Worm (Caenorhabditis elegans) whole organism, young adult: ENCODE measurements around the gene dph-5.
A peak's percentile ranks its signal among the peaks of the same experiment; 100 is the strongest.

Source experiments
- B0035.1 ChIP-seq: sonication (generic microtip); optimal IDR thresholded peaks from 2 replicates; lab custom pipeline; 2016; ENCODE audit warnings: missing genetic modification characterization, mild to moderate bottlenecking, missing compliant biosample characterization, missing genotype, missing genetic modification reagents
- B0261.1 ChIP-seq: sonication (generic microtip); optimal IDR thresholded peaks from 2 replicates; lab custom pipeline; 2016; ENCODE audit warnings: mild to moderate bottlenecking, missing genetic modification characterization, moderate library complexity, missing compliant biosample characterization
- K12H6.12 ChIP-seq: fragments of 200-800 bp; sonication (Bioruptor generic); optimal IDR thresholded peaks from 2 replicates; lab custom pipeline; 2018; ENCODE audit warnings: mild to moderate bottlenecking, missing genetic modification characterization, missing compliant biosample characterization
- T07F8.4 ChIP-seq: sonication (generic microtip); optimal IDR thresholded peaks from 2 replicates; lab custom pipeline; 2016; ENCODE audit warnings: mild to moderate bottlenecking, missing genetic modification characterization, moderate library complexity, missing compliant biosample characterization
- Y56A3A.18 ChIP-seq: fragments of 200-800 bp; sonication (Bioruptor generic); IDR thresholded peaks from 2 replicates; pipeline ENCODE4 v1.3.6; 2022; ENCODE audit warnings: missing genetic modification reagents, missing genetic modification characterization, missing compliant biosample characterization
- Y95B8A.8 ChIP-seq: fragments of 200-800 bp; sonication (Bioruptor generic); IDR thresholded peaks from 2 replicates; pipeline ENCODE4 v1.3.6; 2022; ENCODE audit warnings: missing genetic modification reagents, missing genetic modification characterization, missing compliant biosample characterization
- ZK185.1 ChIP-seq: sonication (generic microtip); optimal IDR thresholded peaks from 2 replicates; lab custom pipeline; 2016; ENCODE audit warnings: mild to moderate bottlenecking, missing genetic modification characterization, missing compliant biosample characterization; ENCODE audit not compliant: poor library complexity, severe bottlenecking
- ama-1 ChIP-seq, 3 experiments: fragments of 150-350 bp in 1 of 3; sonication (generic microtip) in 2 of 3; optimal IDR thresholded peaks; 2 replicates each; lab custom pipeline; 2014 to 2018; ENCODE audit warnings: missing biosample characterization in 2 of 3, missing genetic modification characterization in 2 of 3, missing genetic modification reagents in 2 of 3
- aptf-2 ChIP-seq: fragments of 200-800 bp; sonication (Bioruptor generic); conservative IDR thresholded peaks from 2 replicates; pipeline ENCODE4 v1.3.6; 2022; ENCODE audit warnings: missing genetic modification reagents, missing genetic modification characterization, missing compliant biosample characterization
- athp-1 ChIP-seq: sonication (generic microtip); optimal IDR thresholded peaks from 2 replicates; lab custom pipeline; 2017; ENCODE audit warnings: mild to moderate bottlenecking, missing genetic modification characterization, missing compliant biosample characterization
- attf-5 ChIP-seq: fragments of 200-800 bp; sonication (Bioruptor generic); optimal IDR thresholded peaks from 2 replicates; lab custom pipeline; 2018; ENCODE audit warnings: mild to moderate bottlenecking, missing genetic modification characterization, missing compliant biosample characterization
- attf-6 ChIP-seq: fragments of 200-800 bp; sonication (Bioruptor generic); IDR thresholded peaks from 2 replicates; pipeline ENCODE4 v1.3.6; 2022; ENCODE audit warnings: missing genetic modification reagents, missing genetic modification characterization, missing compliant biosample characterization
- ceh-27 ChIP-seq: fragments of 200-800 bp; sonication (Bioruptor generic); optimal IDR thresholded peaks from 2 replicates; lab custom pipeline; 2018; ENCODE audit warnings: mild to moderate bottlenecking, missing genetic modification characterization, moderate library complexity, missing compliant biosample characterization
- ceh-40 ChIP-seq: fragments of 200-800 bp; sonication (Bioruptor generic); IDR thresholded peaks from 2 replicates; pipeline ENCODE4 v1.3.6; 2022; ENCODE audit warnings: missing genetic modification characterization, missing compliant biosample characterization
- ceh-91 ChIP-seq: fragments of 200-800 bp; sonication (Bioruptor generic); IDR thresholded peaks from 2 replicates; pipeline ENCODE4 v1.3.6; 2022; ENCODE audit warnings: missing genetic modification reagents, missing genetic modification characterization, missing compliant biosample characterization
- dox-1 ChIP-seq: fragments of 200-800 bp; sonication (Bioruptor generic); IDR thresholded peaks from 2 replicates; pipeline ENCODE4 v1.3.6; 2022; ENCODE audit warnings: missing genetic modification reagents, missing genetic modification characterization, missing compliant biosample characterization
- efl-1 ChIP-seq: fragments of 150-350 bp; optimal IDR thresholded peaks from 2 replicates; lab custom pipeline; 2014; ENCODE audit warnings: missing biosample characterization, missing genetic modification reagents, missing genetic modification characterization
- hlh-12 ChIP-seq: sonication (generic microtip); optimal IDR thresholded peaks from 2 replicates; lab custom pipeline; 2016; ENCODE audit warnings: missing genetic modification characterization, missing compliant biosample characterization
- hmg-1.2 ChIP-seq: fragments of 200-800 bp; sonication (Bioruptor generic); IDR thresholded peaks from 2 replicates; pipeline ENCODE4 v1.3.6; 2022; ENCODE audit warnings: missing genetic modification reagents, missing genetic modification characterization, missing compliant biosample characterization
- hmg-20 ChIP-seq: fragments of 200-800 bp; sonication (Bioruptor generic); IDR thresholded peaks from 2 replicates; pipeline ENCODE4 v1.3.6; 2022; ENCODE audit warnings: missing genetic modification reagents, missing genetic modification characterization, missing compliant biosample characterization
- hsf-1 ChIP-seq: fragments of 200-800 bp; sonication (Bioruptor generic); IDR thresholded peaks from 2 replicates; pipeline ENCODE4 v1.3.6; 2022; ENCODE audit warnings: missing genetic modification reagents, missing genetic modification characterization, missing compliant biosample characterization
- lin-26 ChIP-seq: fragments of 200-800 bp; sonication (Bioruptor generic); IDR thresholded peaks from 2 replicates; pipeline ENCODE4 v1.3.6; 2022; ENCODE audit warnings: missing genetic modification reagents, missing genetic modification characterization, missing compliant biosample characterization
- lin-54 ChIP-seq: fragments of 200-800 bp; sonication (Bioruptor generic); optimal IDR thresholded peaks from 2 replicates; lab custom pipeline; 2018; ENCODE audit warnings: mild to moderate bottlenecking, missing genetic modification characterization, missing compliant biosample characterization
- lsy-27 ChIP-seq: sonication (generic microtip); optimal IDR thresholded peaks from 2 replicates; lab custom pipeline; 2017; ENCODE audit warnings: missing genetic modification characterization, mild to moderate bottlenecking, missing compliant biosample characterization, antibody characterized with exemption, missing genotype, borderline replicate concordance; ENCODE audit not compliant: insufficient read depth
- madf-3 ChIP-seq: fragments of 200-800 bp; sonication (Bioruptor generic); IDR thresholded peaks from 2 replicates; pipeline ENCODE4 v1.3.6; 2022; ENCODE audit warnings: missing genetic modification reagents, missing genetic modification characterization, missing compliant biosample characterization
- madf-6 ChIP-seq: fragments of 200-800 bp; sonication (Bioruptor generic); IDR thresholded peaks from 2 replicates; pipeline ENCODE4 v1.3.6; 2022; ENCODE audit warnings: missing genetic modification reagents, missing genetic modification characterization, missing compliant biosample characterization
- madf-8 ChIP-seq: fragments of 200-800 bp; sonication (Bioruptor generic); conservative IDR thresholded peaks from 2 replicates; pipeline ENCODE4 v1.3.6; 2022; ENCODE audit warnings: missing genetic modification reagents, missing genetic modification characterization, missing compliant biosample characterization
- mes-4 ChIP-seq: sonication (generic microtip); optimal IDR thresholded peaks from 2 replicates; lab custom pipeline; 2016; ENCODE audit warnings: missing genotype, missing genetic modification characterization, missing compliant biosample characterization
- mxl-1 ChIP-seq: sonication (generic microtip); optimal IDR thresholded peaks from 2 replicates; lab custom pipeline; 2016; ENCODE audit warnings: missing genetic modification characterization, missing compliant biosample characterization
- nfyb-1 ChIP-seq: fragments of 200-800 bp; sonication (Bioruptor generic); IDR thresholded peaks from 2 replicates; pipeline ENCODE4 v1.3.6; 2022; ENCODE audit warnings: missing genetic modification reagents, missing genetic modification characterization, missing compliant biosample characterization
- nhr-179 ChIP-seq: sonication (generic microtip); optimal IDR thresholded peaks from 2 replicates; lab custom pipeline; 2016; ENCODE audit warnings: mild to moderate bottlenecking, missing genetic modification characterization, missing compliant biosample characterization
- nhr-27 ChIP-seq: fragments of 200-800 bp; sonication (Bioruptor generic); optimal IDR thresholded peaks from 2 replicates; lab custom pipeline; 2018; ENCODE audit warnings: mild to moderate bottlenecking, missing genetic modification characterization, moderate library complexity, missing compliant biosample characterization
- nhr-90 ChIP-seq: sonication (generic microtip); optimal IDR thresholded peaks from 2 replicates; lab custom pipeline; 2016; ENCODE audit warnings: missing genotype, mild to moderate bottlenecking, missing genetic modification characterization, missing compliant biosample characterization
- rec-8 ChIP-seq, 2 experiments: sonication (generic microtip); optimal IDR thresholded peaks; 2 replicates each; lab custom pipeline; 2016; ENCODE audit warnings: mild to moderate bottlenecking in 2 of 2, missing genetic modification characterization in 2 of 2, missing genetic modification reagents in 2 of 2, missing genotype in 2 of 2, missing biosample characterization in 1 of 2, missing compliant biosample characterization in 1 of 2, moderate library complexity in 1 of 2
- repo-1 ChIP-seq: sonication (generic microtip); optimal IDR thresholded peaks from 2 replicates; lab custom pipeline; 2017; ENCODE audit warnings: mild to moderate bottlenecking, missing genetic modification characterization, missing compliant biosample characterization
- sdz-38 ChIP-seq: sonication (generic microtip); optimal IDR thresholded peaks from 2 replicates; lab custom pipeline; 2016; ENCODE audit warnings: missing genotype, missing genetic modification characterization, missing compliant biosample characterization
- sea-2 ChIP-seq: fragments of 200-800 bp; sonication (Bioruptor generic); IDR thresholded peaks from 2 replicates; pipeline ENCODE4 v1.3.6; 2022; ENCODE audit warnings: missing genetic modification characterization, missing compliant biosample characterization
- snpc-1.1 ChIP-seq: sonication (generic microtip); optimal IDR thresholded peaks from 2 replicates; lab custom pipeline; 2017; ENCODE audit warnings: missing genetic modification characterization, mild to moderate bottlenecking, missing compliant biosample characterization, antibody characterized with exemption, moderate library complexity, missing genotype, missing genetic modification reagents; ENCODE audit not compliant: insufficient read depth
- snpc-1.3 ChIP-seq: sonication (generic microtip); optimal IDR thresholded peaks from 2 replicates; lab custom pipeline; 2017; ENCODE audit warnings: missing genetic modification characterization, mild to moderate bottlenecking, missing compliant biosample characterization, antibody characterized with exemption, moderate library complexity, missing genotype, missing genetic modification reagents; ENCODE audit not compliant: insufficient read depth
- snpc-3.4 ChIP-seq: sonication (generic microtip); optimal IDR thresholded peaks from 2 replicates; lab custom pipeline; 2017; ENCODE audit warnings: missing genetic modification characterization, mild to moderate bottlenecking, missing compliant biosample characterization, antibody characterized with exemption, moderate library complexity, missing genotype, missing genetic modification reagents
- snpc-4 ChIP-seq, 5 experiments: fragments of 150-350 bp in 1 of 5; sonication (generic microtip) in 4 of 5; optimal IDR thresholded peaks; 2 replicates each; lab custom pipeline; 2014 to 2018; ENCODE audit warnings: missing genetic modification characterization in 5 of 5, missing biosample characterization in 3 of 5, antibody characterized with exemption in 2 of 5, mild to moderate bottlenecking in 2 of 5, missing compliant biosample characterization in 2 of 5, missing genotype in 2 of 5, moderate library complexity in 2 of 5, missing genetic modification reagents in 1 of 5
- tbx-9 ChIP-seq: sonication (generic microtip); optimal IDR thresholded peaks from 2 replicates; lab custom pipeline; 2016; ENCODE audit warnings: borderline replicate concordance, missing genetic modification characterization, inconsistent platforms, missing compliant biosample characterization
- tlf-1 ChIP-seq: fragments of 200-800 bp; sonication (Bioruptor generic); optimal IDR thresholded peaks from 2 replicates; lab custom pipeline; 2018; ENCODE audit warnings: mild to moderate bottlenecking, missing genetic modification characterization, missing compliant biosample characterization
- unc-62 ChIP-seq: fragments of 150-350 bp; optimal IDR thresholded peaks from 2 replicates; lab custom pipeline; 2014; ENCODE audit warnings: missing biosample characterization, missing genetic modification reagents, missing genetic modification characterization
- ztf-18 ChIP-seq: sonication (generic microtip); optimal IDR thresholded peaks from 2 replicates; lab custom pipeline; 2016; ENCODE audit warnings: missing genotype, mild to moderate bottlenecking, missing genetic modification characterization, missing compliant biosample characterization
- ztf-6 ChIP-seq: fragments of 200-800 bp; sonication (Bioruptor generic); IDR thresholded peaks from 2 replicates; pipeline ENCODE4 v1.3.6; 2022; ENCODE audit warnings: missing genetic modification reagents, missing genetic modification characterization, missing compliant biosample characterization

The dph-5 gene

DNA sequence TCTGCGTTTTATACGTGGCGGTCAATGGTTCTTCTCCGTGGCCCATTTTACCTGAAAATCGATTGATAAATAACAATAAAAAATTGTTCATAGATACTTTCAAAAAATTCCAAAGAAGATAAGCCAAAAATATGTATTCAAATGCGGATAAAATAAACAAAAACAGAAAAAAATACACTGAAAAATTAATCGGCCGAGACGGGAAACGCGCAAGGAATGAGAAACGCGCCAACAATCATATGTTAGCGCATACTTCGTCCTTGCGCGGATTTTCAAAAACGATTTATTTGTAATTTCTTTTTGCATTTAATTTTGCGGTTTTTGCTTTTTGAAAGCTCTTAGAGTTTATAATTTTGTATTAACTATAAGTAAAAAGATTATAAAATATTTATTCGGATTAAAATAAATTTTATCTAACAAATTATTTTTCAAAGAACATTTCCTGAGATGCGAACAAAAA is 4.4 kb upstream of the dph-5 start, which contains the start of gene nduf-11 (continued):
- TF ChIP-seq athp-1 (tag; lab: Kevin White, UChicago) = peak; percentile 38
- TF ChIP-seq lin-26 (GFP tag; lab: Robert Waterston, UW) = 0 out of 2 replicates have a peak, but pooled peaks have one; percentile 10
- no peak for TF ChIP-seq sdz-38 (tag; lab: Kevin White, UChicago)
- TF ChIP-seq madf-3 = no peak
- peak; percentile 5 for TF ChIP-seq K12H6.12
- TF ChIP-seq hmg-20 = 0 out of 2 replicates have a peak, but pooled peaks have one; percentile 31
- TF ChIP-seq Y56A3A.18 = 0 out of 2 replicates have a peak, but pooled peaks have one; percentile 57
- peak; percentile 60 for TF ChIP-seq repo-1
- TF ChIP-seq B0035.1 (tag; lab: Kevin White, UChicago) = peak; percentile 24
- peak; percentile 84 for TF ChIP-seq efl-1 (GFP tag; lab: Kevin White, UChicago)
- no peak for TF ChIP-seq mes-4 (tag; lab: Kevin White, UChicago)
- peak; percentile 81 for TF ChIP-seq attf-5 (GFP tag; lab: Kevin White, UChicago)
- 0 out of 2 replicates have a peak, but pooled peaks have one; percentile 44 for TF ChIP-seq attf-6 (GFP tag; lab: Robert Waterston, UW)
- no peak for TF ChIP-seq unc-62 (GFP tag; lab: Kevin White, UChicago)
- TF ChIP-seq dox-1 (GFP tag; lab: Robert Waterston, UW) = peak; percentile 61
- no peak for TF ChIP-seq nhr-179 (tag; lab: Kevin White, UChicago)
- TF ChIP-seq ama-1 (optimal IDR thresholded peaks at IDR 0.05; lab: Kevin White, UChicago) = peak; percentile 81
- TF ChIP-seq ama-1 (GFP tag; optimal IDR thresholded peaks at IDR 0.05; lab: Kevin White, UChicago) = peak in 1 of 2 experiments; percentile 19
- TF ChIP-seq mxl-1 (tag; lab: Kevin White, UChicago) = no peak
- TF ChIP-seq lsy-27 (tag; lab: Kevin White, UChicago) = no peak
- TF ChIP-seq ZK185.1 (tag; lab: Kevin White, UChicago) = peak; percentile 75
- TF ChIP-seq rec-8 (tag; optimal IDR thresholded peaks at IDR 0.05; lab: Kevin White, UChicago) = no peak
- peak; percentile 98 for TF ChIP-seq ztf-18 (tag; lab: Kevin White, UChicago)
- TF ChIP-seq hmg-1.2 (GFP tag; lab: Robert Waterston, UW) = peak; percentile 53
- peak; percentile 51; the same call in 1 of the 2 replicates for TF ChIP-seq madf-8
- no peak for TF ChIP-seq aptf-2 (GFP tag; lab: Robert Waterston, UW)
- TF ChIP-seq nfyb-1 = peak; percentile 79
- no peak for TF ChIP-seq snpc-4 (GFP tag; optimal IDR thresholded peaks at IDR 0.05; lab: Kevin White, UChicago)
- TF ChIP-seq snpc-4 (tag; optimal IDR thresholded peaks at IDR 0.05; lab: Kevin White, UChicago) = peak; percentile 32 to 70 (median 51)
- TF ChIP-seq hlh-12 (tag; lab: Kevin White, UChicago) = no peak
- peak; percentile 23 for TF ChIP-seq snpc-3.4 (tag; lab: Kevin White, UChicago)
- TF ChIP-seq sea-2 = no peak
- 0 out of 2 replicates have a peak, but pooled peaks have one; percentile 11 for TF ChIP-seq Y95B8A.8
- peak; percentile 52; the same call in 1 of the 2 replicates for TF ChIP-seq ceh-91 (GFP tag; lab: Robert Waterston, UW)
- TF ChIP-seq nhr-27 = no peak
- no peak for TF ChIP-seq T07F8.4

ce11 chrII:11347878-11348556 is 2.0 kb upstream of the dph-5 start, which contains the start of the genes B0491.6 and pigm-1:
TSS of gene B0491.6 (minus strand) at chrII:11348343.
TSS of gene pigm-1 (plus strand) at chrII:11348445.
- TF ChIP-seq hsf-1 (GFP tag; lab: Robert Waterston, UW) (0 out of 2 replicates have a peak, but pooled peaks have one; percentile 39), ceh-27 (GFP tag; lab: Kevin White, UChicago) (peak; percentile 16), snpc-1.3 (tag; lab: Kevin White, UChicago) (no peak), nhr-90 (no peak), tbx-9 (tag; lab: Kevin White, UChicago) (no peak), ceh-40 (GFP tag; lab: Robert Waterston, UW) (no peak), ztf-6 (no peak), snpc-1.1 (tag; lab: Kevin White, UChicago) (no peak), tlf-1 (no peak), B0261.1 (tag; lab: Kevin White, UChicago) (no peak), madf-6 (GFP tag; lab: Robert Waterston, UW) (peak; percentile 12; the same call in 1 of the 2 replicates), madf-8 (no peak), lin-54 (GFP tag; lab: Kevin White, UChicago) (peak; percentile 62)
